Worm (Caenorhabditis elegans) whole organism, young adult: Measurements from ENCODE around the gene B0280.7.

Experiments
- C17E4.6 ChIP-seq: fragments of 200-800 bp; sonication (Bioruptor generic); IDR thresholded peaks from 2 replicates; pipeline ENCODE4 v1.3.6; 2022; ENCODE audit warnings: missing genetic modification reagents, missing genetic modification characterization, missing compliant biosample characterization
- D2030.7 ChIP-seq: fragments of 200-800 bp; sonication (Bioruptor generic); IDR thresholded peaks from 2 replicates; pipeline ENCODE4 v1.3.6; 2022; ENCODE audit warnings: missing genetic modification reagents, missing genetic modification characterization, missing compliant biosample characterization
- F10E7.11 ChIP-seq: sonication (generic microtip); optimal IDR thresholded peaks from 2 replicates; lab custom pipeline; 2017; ENCODE audit warnings: mild to moderate bottlenecking, missing genetic modification characterization, moderate library complexity, missing compliant biosample characterization
- F22D6.2 ChIP-seq: sonication (generic microtip); optimal IDR thresholded peaks from 2 replicates; lab custom pipeline; 2016; ENCODE audit warnings: mild to moderate bottlenecking, missing genetic modification characterization, missing compliant biosample characterization
- F52B5.7 ChIP-seq: sonication (generic microtip); optimal IDR thresholded peaks from 2 replicates; lab custom pipeline; 2016; ENCODE audit warnings: mild to moderate bottlenecking, missing genetic modification characterization, missing compliant biosample characterization
- K12H6.12 ChIP-seq: fragments of 200-800 bp; sonication (Bioruptor generic); optimal IDR thresholded peaks from 2 replicates; lab custom pipeline; 2018; ENCODE audit warnings: mild to moderate bottlenecking, missing genetic modification characterization, missing compliant biosample characterization
- Y79H2A.3 ChIP-seq: fragments of 200-800 bp; sonication (Bioruptor generic); conservative IDR thresholded peaks from 2 replicates; pipeline ENCODE4 v1.3.6; 2022; ENCODE audit warnings: missing genetic modification reagents, missing genetic modification characterization, missing compliant biosample characterization
- Y95B8A.8 ChIP-seq: fragments of 200-800 bp; sonication (Bioruptor generic); IDR thresholded peaks from 2 replicates; pipeline ENCODE4 v1.3.6; 2022; ENCODE audit warnings: missing genetic modification reagents, missing genetic modification characterization, missing compliant biosample characterization
- akir-1 ChIP-seq: fragments of 200-800 bp; sonication (Bioruptor generic); optimal IDR thresholded peaks from 2 replicates; lab custom pipeline; 2018; ENCODE audit warnings: mild to moderate bottlenecking, missing genetic modification characterization, moderate library complexity, missing compliant biosample characterization
- atf-7 ChIP-seq: sonication (generic microtip); optimal IDR thresholded peaks from 2 replicates; lab custom pipeline; 2017; ENCODE audit warnings: mild to moderate bottlenecking, missing genetic modification characterization, missing compliant biosample characterization
- athp-1 ChIP-seq: sonication (generic microtip); optimal IDR thresholded peaks from 2 replicates; lab custom pipeline; 2017; ENCODE audit warnings: mild to moderate bottlenecking, missing genetic modification characterization, missing compliant biosample characterization
- attf-5 ChIP-seq: fragments of 200-800 bp; sonication (Bioruptor generic); optimal IDR thresholded peaks from 2 replicates; lab custom pipeline; 2018; ENCODE audit warnings: mild to moderate bottlenecking, missing genetic modification characterization, missing compliant biosample characterization
- cebp-1 ChIP-seq, 2 experiments: fragments of 200-800 bp in 1 of 2; sonication (Bioruptor generic) in 1 of 2; sonication (generic microtip) in 1 of 2; IDR thresholded peaks in 1 of 2; optimal IDR thresholded peaks in 1 of 2; 2 replicates each; pipeline versions ENCODE4 v1.3.6 to Lab custom; 2017 to 2022; ENCODE audit warnings: missing compliant biosample characterization in 2 of 2, missing genetic modification characterization in 2 of 2, mild to moderate bottlenecking in 1 of 2, missing genetic modification reagents in 1 of 2, moderate library complexity in 1 of 2
- ceh-27 ChIP-seq: fragments of 200-800 bp; sonication (Bioruptor generic); optimal IDR thresholded peaks from 2 replicates; lab custom pipeline; 2018; ENCODE audit warnings: mild to moderate bottlenecking, missing genetic modification characterization, moderate library complexity, missing compliant biosample characterization
- ceh-40 ChIP-seq: fragments of 200-800 bp; sonication (Bioruptor generic); IDR thresholded peaks from 2 replicates; pipeline ENCODE4 v1.3.6; 2022; ENCODE audit warnings: missing genetic modification characterization, missing compliant biosample characterization
- ceh-58 ChIP-seq: fragments of 200-800 bp; sonication (Bioruptor generic); IDR thresholded peaks from 2 replicates; pipeline ENCODE4 v1.3.6; 2022; ENCODE audit warnings: missing genetic modification characterization, missing compliant biosample characterization
- dpl-1 ChIP-seq: fragments of 150-350 bp; optimal IDR thresholded peaks from 2 replicates; lab custom pipeline; 2014; ENCODE audit warnings: missing biosample characterization, missing genetic modification reagents, missing genetic modification characterization
- egl-18 ChIP-seq: fragments of 200-800 bp; sonication (Bioruptor generic); IDR thresholded peaks from 2 replicates; pipeline ENCODE4 v1.3.6; 2022; ENCODE audit warnings: missing genetic modification reagents, missing genetic modification characterization, missing compliant biosample characterization
- ekl-4 ChIP-seq: fragments of 200-800 bp; sonication (Bioruptor generic); IDR thresholded peaks from 2 replicates; pipeline ENCODE4 v1.3.6; 2022; ENCODE audit warnings: missing genetic modification reagents, missing genetic modification characterization, missing compliant biosample characterization
- ets-4 ChIP-seq: fragments of 200-800 bp; sonication (Bioruptor generic); optimal IDR thresholded peaks from 2 replicates; lab custom pipeline; 2018; ENCODE audit warnings: mild to moderate bottlenecking, missing genetic modification characterization, missing compliant biosample characterization
- fkh-3 ChIP-seq: sonication (generic microtip); optimal IDR thresholded peaks from 2 replicates; lab custom pipeline; 2016; ENCODE audit warnings: mild to moderate bottlenecking, missing genetic modification characterization, missing compliant biosample characterization
- hlh-26 ChIP-seq: fragments of 200-800 bp; sonication (Bioruptor generic); conservative IDR thresholded peaks from 2 replicates; pipeline ENCODE4 v1.3.6; 2022; ENCODE audit warnings: missing genetic modification reagents, missing genetic modification characterization, missing compliant biosample characterization
- hmg-1.2 ChIP-seq: fragments of 200-800 bp; sonication (Bioruptor generic); IDR thresholded peaks from 2 replicates; pipeline ENCODE4 v1.3.6; 2022; ENCODE audit warnings: missing genetic modification reagents, missing genetic modification characterization, missing compliant biosample characterization
- hmg-20 ChIP-seq: fragments of 200-800 bp; sonication (Bioruptor generic); IDR thresholded peaks from 2 replicates; pipeline ENCODE4 v1.3.6; 2022; ENCODE audit warnings: missing genetic modification reagents, missing genetic modification characterization, missing compliant biosample characterization
- hsf-1 ChIP-seq: fragments of 200-800 bp; sonication (Bioruptor generic); IDR thresholded peaks from 2 replicates; pipeline ENCODE4 v1.3.6; 2022; ENCODE audit warnings: missing genetic modification reagents, missing genetic modification characterization, missing compliant biosample characterization
- let-526 ChIP-seq: fragments of 200-800 bp; sonication (Bioruptor generic); IDR thresholded peaks from 2 replicates; pipeline ENCODE4 v1.3.6; 2022; ENCODE audit warnings: missing genetic modification reagents, missing genetic modification characterization, missing compliant biosample characterization
- madf-10 ChIP-seq: sonication (generic microtip); optimal IDR thresholded peaks from 2 replicates; lab custom pipeline; 2016; ENCODE audit warnings: mild to moderate bottlenecking, missing genetic modification characterization, missing compliant biosample characterization
- madf-3 ChIP-seq: fragments of 200-800 bp; sonication (Bioruptor generic); IDR thresholded peaks from 2 replicates; pipeline ENCODE4 v1.3.6; 2022; ENCODE audit warnings: missing genetic modification reagents, missing genetic modification characterization, missing compliant biosample characterization
- mcd-1 ChIP-seq: fragments of 200-800 bp; sonication (Bioruptor generic); IDR thresholded peaks from 2 replicates; pipeline ENCODE4 v1.3.6; 2022; ENCODE audit warnings: missing genetic modification reagents, missing genetic modification characterization, missing compliant biosample characterization
- nfyb-1 ChIP-seq: fragments of 200-800 bp; sonication (Bioruptor generic); IDR thresholded peaks from 2 replicates; pipeline ENCODE4 v1.3.6; 2022; ENCODE audit warnings: missing genetic modification reagents, missing genetic modification characterization, missing compliant biosample characterization
- nhr-90 ChIP-seq: sonication (generic microtip); optimal IDR thresholded peaks from 2 replicates; lab custom pipeline; 2016; ENCODE audit warnings: missing genotype, mild to moderate bottlenecking, missing genetic modification characterization, missing compliant biosample characterization
- pbrm-1 ChIP-seq: fragments of 200-800 bp; sonication (Bioruptor generic); IDR thresholded peaks from 2 replicates; pipeline ENCODE4 v1.3.6; 2022; ENCODE audit warnings: missing genetic modification reagents, missing genetic modification characterization, missing compliant biosample characterization
- snpc-3.4 ChIP-seq: sonication (generic microtip); optimal IDR thresholded peaks from 2 replicates; lab custom pipeline; 2017; ENCODE audit warnings: missing genetic modification characterization, mild to moderate bottlenecking, missing compliant biosample characterization, antibody characterized with exemption, moderate library complexity, missing genotype, missing genetic modification reagents
- snpc-4 ChIP-seq, 5 experiments: fragments of 150-350 bp in 1 of 5; sonication (generic microtip) in 4 of 5; optimal IDR thresholded peaks; 2 replicates each; lab custom pipeline; 2014 to 2018; ENCODE audit warnings: missing genetic modification characterization in 5 of 5, missing biosample characterization in 3 of 5, antibody characterized with exemption in 2 of 5, mild to moderate bottlenecking in 2 of 5, missing compliant biosample characterization in 2 of 5, missing genotype in 2 of 5, moderate library complexity in 2 of 5, missing genetic modification reagents in 1 of 5
- unc-62 ChIP-seq: fragments of 150-350 bp; optimal IDR thresholded peaks from 2 replicates; lab custom pipeline; 2014; ENCODE audit warnings: missing biosample characterization, missing genetic modification reagents, missing genetic modification characterization
- xnd-1 ChIP-seq: sonication (generic microtip); optimal IDR thresholded peaks from 2 replicates; lab custom pipeline; 2016; ENCODE audit warnings: missing genotype, missing genetic modification reagents, missing genetic modification characterization, missing compliant biosample characterization
- zfh-2 ChIP-seq: fragments of 200-800 bp; sonication (Bioruptor generic); conservative IDR thresholded peaks from 2 replicates; pipeline ENCODE4 v1.3.6; 2022; ENCODE audit warnings: missing genetic modification reagents, missing genetic modification characterization, missing compliant biosample characterization
- ztf-3 ChIP-seq: fragments of 200-800 bp; sonication (Bioruptor generic); optimal IDR thresholded peaks from 2 replicates; lab custom pipeline; 2018; ENCODE audit warnings: mild to moderate bottlenecking, missing genetic modification characterization, missing compliant biosample characterization
- ztf-6 ChIP-seq: fragments of 200-800 bp; sonication (Bioruptor generic); IDR thresholded peaks from 2 replicates; pipeline ENCODE4 v1.3.6; 2022; ENCODE audit warnings: missing genetic modification reagents, missing genetic modification characterization, missing compliant biosample characterization

Gene B0280.7

DNA sequence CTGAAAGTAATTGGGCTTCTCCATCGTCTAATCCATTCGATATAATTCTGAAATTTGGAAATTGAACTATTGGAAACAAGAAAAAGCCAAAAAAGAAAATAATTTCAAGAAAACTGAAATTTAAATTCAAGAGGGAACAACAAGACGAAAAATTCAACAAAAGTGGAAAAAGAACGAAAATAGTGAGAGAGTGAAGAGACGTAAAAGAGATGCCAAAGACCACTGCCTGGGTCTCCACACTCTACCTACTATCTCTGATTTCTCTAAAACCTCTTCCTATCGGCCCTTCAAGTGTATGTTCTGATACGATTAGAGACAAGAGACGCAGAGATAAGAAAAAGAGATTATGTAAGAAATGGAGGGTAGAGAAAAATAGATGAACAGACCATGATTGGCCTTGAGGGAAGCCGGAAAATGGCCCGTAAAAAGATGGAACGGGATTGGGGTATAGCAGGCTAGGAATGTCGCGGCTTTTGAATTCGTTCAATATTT is 42.1 kb upstream of the B0280.7 start, which contains the start of gene ogt-1 (continued):
- TF ChIP-seq mcd-1 (GFP tag; lab: Robert Waterston, UW) (peak; percentile 43), hsf-1 (GFP tag; lab: Robert Waterston, UW) (0 out of 2 replicates have a peak, but pooled peaks have one; percentile 6), snpc-3.4 (peak; percentile 64), ceh-27 (peak; percentile 76), unc-62 (peak; percentile 28), nfyb-1 (GFP tag; lab: Robert Waterston, UW) (peak; percentile 57), snpc-4 (GFP tag; optimal IDR thresholded peaks at IDR 0.05; lab: Kevin White, UChicago) (no peak), snpc-4 (tag; optimal IDR thresholded peaks at IDR 0.05; lab: Kevin White, UChicago) (peak in 2 of 4 experiments; percentile 56 to 69), nhr-90 (tag; lab: Kevin White, UChicago) (no peak)
- TF ChIP-seq, all 124 proteins: peak for 34

DNA sequence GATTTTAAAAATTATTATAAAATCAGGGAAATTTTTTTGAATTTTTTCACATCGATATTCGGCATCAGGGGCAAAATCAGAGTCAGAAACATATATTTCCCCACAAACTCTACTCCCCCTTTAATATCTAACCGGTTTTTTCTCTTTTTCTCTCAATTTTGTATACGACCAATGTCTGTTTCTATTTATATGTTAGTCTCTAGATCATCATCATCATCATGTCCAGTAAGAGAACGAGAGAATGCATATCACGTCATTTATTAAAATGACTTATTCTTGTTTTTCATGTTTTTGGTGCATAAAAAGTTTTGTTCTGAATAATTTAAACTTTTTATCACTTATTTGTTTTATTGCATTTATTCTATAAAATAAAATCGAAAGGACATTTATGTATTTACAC is 40.9 kb upstream of the B0280.7 start:
- no peak for TF ChIP-seq hlh-26
- no peak for TF ChIP-seq F22D6.2 (tag; lab: Kevin White, UChicago)
- no peak for TF ChIP-seq xnd-1
- no peak for TF ChIP-seq pbrm-1
- TF ChIP-seq Y95B8A.8 (GFP tag; lab: Robert Waterston, UW), result no peak
- no peak for TF ChIP-seq zfh-2
- TF ChIP-seq attf-5 (GFP tag; lab: Kevin White, UChicago), result no peak
- no peak for TF ChIP-seq madf-10 (tag; lab: Kevin White, UChicago)
- no peak for TF ChIP-seq ceh-40 (GFP tag; lab: Robert Waterston, UW)
- no peak for TF ChIP-seq D2030.7
- no peak for TF ChIP-seq K12H6.12 (tag; lab: Kevin White, UChicago)
- no peak for TF ChIP-seq F10E7.11
- no peak for TF ChIP-seq athp-1
- TF ChIP-seq let-526 (GFP tag; lab: Robert Waterston, UW), result no peak
- TF ChIP-seq dpl-1 (GFP tag; lab: Kevin White, UChicago), result no peak
- TF ChIP-seq fkh-3 (tag; lab: Kevin White, UChicago), result no peak
- no peak for TF ChIP-seq hmg-20

DNA sequence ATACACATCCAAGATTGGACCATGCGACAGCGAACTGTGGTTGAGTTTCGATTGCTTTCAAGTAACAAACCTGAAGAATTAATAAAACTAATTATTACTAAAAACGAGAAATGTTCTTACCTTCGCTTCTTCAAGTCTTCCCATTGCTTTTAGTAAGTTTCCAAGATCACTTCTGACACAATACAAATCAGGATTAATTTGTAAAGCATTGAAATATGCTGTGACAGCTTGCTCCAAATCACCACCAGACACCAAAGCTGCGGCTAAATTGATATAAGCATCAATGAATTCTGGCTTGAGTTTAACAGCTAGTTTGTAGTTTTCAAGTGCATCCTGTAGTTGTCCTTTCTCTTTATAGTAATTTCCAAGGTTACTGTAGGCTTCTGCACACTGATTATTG is 38.5 kb upstream of the B0280.7 start:
- no peak for TF ChIP-seq ztf-6 (GFP tag; lab: Robert Waterston, UW)
- no peak for TF ChIP-seq Y79H2A.3
- no peak for TF ChIP-seq ets-4
- TF ChIP-seq snpc-3.4, result no peak
- no peak for TF ChIP-seq ztf-3

DNA sequence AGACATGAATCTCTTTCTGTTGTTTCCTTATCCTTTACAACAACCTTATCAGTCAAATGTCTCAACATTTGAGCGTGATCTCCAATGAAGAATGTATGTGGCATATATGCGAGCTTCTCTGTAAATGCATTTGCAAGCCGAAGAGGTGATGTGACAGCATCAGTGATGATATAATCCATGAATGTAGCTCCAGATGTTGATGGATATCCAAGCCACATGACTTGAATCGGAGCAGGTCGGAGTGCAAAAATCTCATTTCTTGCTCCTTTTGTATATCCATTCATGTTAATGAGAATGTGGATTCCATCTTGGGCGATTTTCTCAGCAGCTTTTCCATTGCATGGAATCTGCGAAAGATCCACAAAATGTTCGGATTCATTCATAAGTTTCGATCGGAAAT is 36.5 kb upstream of the B0280.7 start:
- TF ChIP-seq ekl-4 (GFP tag; lab: Robert Waterston, UW) (no peak), Y95B8A.8 (GFP tag; lab: Robert Waterston, UW) (no peak), hmg-1.2 (no peak), C17E4.6 (GFP tag; lab: Robert Waterston, UW) (no peak), akir-1 (no peak)

ce11 chrIII:7146341-7146740 is 34.6 kb upstream of the B0280.7 start:
- TF ChIP-seq egl-18 (GFP tag; lab: Robert Waterston, UW) (no peak), F22D6.2 (tag; lab: Kevin White, UChicago) (no peak), cebp-1 (GFP tag; IDR thresholded peaks at IDR 0.05; lab: Robert Waterston, UW) (no peak), cebp-1 (tag; optimal IDR thresholded peaks at IDR 0.05; lab: Kevin White, UChicago) (no peak), ceh-58 (GFP tag; lab: Robert Waterston, UW) (no peak), madf-3 (GFP tag; lab: Robert Waterston, UW) (0 out of 2 replicates have a peak, but pooled peaks have one; percentile 26), F52B5.7 (tag; lab: Kevin White, UChicago) (no peak), atf-7 (tag; lab: Kevin White, UChicago) (no peak), ztf-3 (no peak)
